Fruit fly (Drosophila melanogaster) whole organism, prepupa: ENCODE measurements around the gene CG6333.

ENCODE experiments used
- Blimp-1 ChIP-seq: fragments of 200-800 bp; sonication (Bioruptor generic); optimal IDR thresholded peaks from 3 replicates; lab custom pipeline; 2017; ENCODE audit warnings: missing biosample characterization, missing genetic modification characterization, mild to moderate bottlenecking, moderate library complexity, missing genetic modification reagents
- CG10631 ChIP-seq: fragments of 200-800 bp; sonication (Bioruptor generic); optimal IDR thresholded peaks from 2 replicates; lab custom pipeline; 2016; ENCODE audit warnings: missing biosample characterization, missing genetic modification characterization
- CG10669 ChIP-seq: fragments of 200-800 bp; sonication (Bioruptor generic); optimal IDR thresholded peaks from 3 replicates; lab custom pipeline; 2018; ENCODE audit warnings: missing biosample characterization, mild to moderate bottlenecking, missing genetic modification characterization, moderate library complexity
- CG11294 ChIP-seq: fragments of 200-800 bp; sonication (Bioruptor generic); IDR thresholded peaks from 2 replicates; pipeline ENCODE4 v1.3.6; 2022; ENCODE audit warnings: missing biosample characterization, missing genetic modification characterization
- CG15336 ChIP-seq: fragments of 200-800 bp; sonication (Bioruptor generic); IDR thresholded peaks from 2 replicates; pipeline ENCODE4 v1.3.6; 2022; ENCODE audit warnings: missing biosample characterization, missing genetic modification characterization
- CG1621 ChIP-seq: fragments of 200-800 bp; sonication (Bioruptor generic); optimal IDR thresholded peaks from 3 replicates; lab custom pipeline; 2018; ENCODE audit warnings: missing biosample characterization, mild to moderate bottlenecking, missing genetic modification characterization
- CG16779 ChIP-seq: fragments of 200-800 bp; sonication (Bioruptor generic); optimal IDR thresholded peaks from 3 replicates; lab custom pipeline; 2017; ENCODE audit warnings: missing biosample characterization, mild to moderate bottlenecking, missing genetic modification characterization
- CG3032 ChIP-seq: fragments of 200-800 bp; optimal IDR thresholded peaks from 2 replicates; lab custom pipeline; 2019; ENCODE audit warnings: missing biosample characterization, mild to moderate bottlenecking, missing genetic modification characterization, moderate library complexity
- CG31627 ChIP-seq: fragments of 200-800 bp; sonication (Bioruptor generic); optimal IDR thresholded peaks from 3 replicates; lab custom pipeline; 2016; ENCODE audit warnings: missing biosample characterization, missing genetic modification characterization
- CG32006 ChIP-seq: fragments of 200-800 bp; sonication (Bioruptor generic); optimal IDR thresholded peaks from 3 replicates; lab custom pipeline; 2017; ENCODE audit warnings: missing biosample characterization, mild to moderate bottlenecking, missing genetic modification characterization
- CG34406 ChIP-seq: fragments of 200-800 bp; sonication (Bioruptor generic); optimal IDR thresholded peaks from 3 replicates; lab custom pipeline; 2016; ENCODE audit warnings: missing biosample characterization, missing genetic modification characterization
- CG3919 ChIP-seq: fragments of 200-800 bp; sonication (Bioruptor generic); optimal IDR thresholded peaks from 3 replicates; lab custom pipeline; 2016; ENCODE audit warnings: missing biosample characterization, missing genetic modification characterization
- CG4318 ChIP-seq: fragments of 200-800 bp; sonication (Bioruptor generic); optimal IDR thresholded peaks from 3 replicates; lab custom pipeline; 2017; ENCODE audit warnings: missing biosample characterization, mild to moderate bottlenecking, missing genetic modification characterization
- CG6163 ChIP-seq: fragments of 200-800 bp; sonication (Bioruptor generic); IDR thresholded peaks from 3 replicates; pipeline ENCODE4 v1.3.6; 2022; ENCODE audit warnings: missing biosample characterization, missing genetic modification characterization
- CG7368 ChIP-seq: fragments of 200-800 bp; sonication (Bioruptor generic); optimal IDR thresholded peaks from 3 replicates; lab custom pipeline; 2016; ENCODE audit warnings: missing biosample characterization, missing genetic modification characterization
- CG8119 ChIP-seq: fragments of 200-800 bp; sonication (Bioruptor generic); IDR thresholded peaks from 3 replicates; pipeline ENCODE4 v1.3.6; 2022; ENCODE audit warnings: missing biosample characterization, missing genetic modification characterization
- CG8319 ChIP-seq: fragments of 200-800 bp; sonication (Bioruptor generic); optimal IDR thresholded peaks from 3 replicates; lab custom pipeline; 2016; ENCODE audit warnings: missing biosample characterization, missing genetic modification characterization
- CG8632 ChIP-seq: fragments of 200-800 bp; sonication (Bioruptor generic); optimal IDR thresholded peaks from 3 replicates; lab custom pipeline; 2016; ENCODE audit warnings: missing biosample characterization, missing genetic modification characterization
- CG9139 ChIP-seq: fragments of 200-800 bp; sonication (Bioruptor generic); optimal IDR thresholded peaks from 3 replicates; lab custom pipeline; 2017; ENCODE audit warnings: missing biosample characterization, mild to moderate bottlenecking, missing genetic modification characterization
- Eip75B ChIP-seq: fragments of 200-800 bp; sonication (Bioruptor generic); optimal IDR thresholded peaks from 3 replicates; lab custom pipeline; 2016; ENCODE audit warnings: missing biosample characterization, missing genetic modification characterization
- Eip78C ChIP-seq: fragments of 200-800 bp; sonication (Bioruptor generic); peaks from one replicate; lab custom pipeline; 2016; ENCODE audit warnings: missing biosample characterization, missing genetic modification characterization
- Eip93F ChIP-seq: fragments of 200-800 bp; sonication (Bioruptor generic); optimal IDR thresholded peaks from 2 replicates; lab custom pipeline; 2016; ENCODE audit warnings: missing biosample characterization, mild to moderate bottlenecking, missing genetic modification characterization
- Ets21C ChIP-seq: fragments of 200-800 bp; sonication (Bioruptor generic); optimal IDR thresholded peaks from 3 replicates; lab custom pipeline; 2016; ENCODE audit warnings: missing biosample characterization, missing genetic modification characterization
- Ets96B ChIP-seq: fragments of 200-800 bp; optimal IDR thresholded peaks from 2 replicates; lab custom pipeline; 2019; ENCODE audit warnings: missing biosample characterization, mild to moderate bottlenecking, missing genetic modification characterization, moderate library complexity
- Hr38 ChIP-seq: sonication (Bioruptor generic); optimal IDR thresholded peaks from 2 replicates; lab custom pipeline; 2016; ENCODE audit warnings: missing biosample characterization, missing genetic modification characterization
- Hr39 ChIP-seq: fragments of 200-800 bp; sonication (Bioruptor generic); optimal IDR thresholded peaks from 2 replicates; lab custom pipeline; 2016; ENCODE audit warnings: missing biosample characterization, missing genetic modification characterization
- Hr4 ChIP-seq: fragments of 200-800 bp; sonication (Bioruptor generic); optimal IDR thresholded peaks from 3 replicates; lab custom pipeline; 2016; ENCODE audit warnings: missing biosample characterization, missing genetic modification characterization
- Met ChIP-seq: fragments of 200-800 bp; sonication (Bioruptor generic); optimal IDR thresholded peaks from 3 replicates; lab custom pipeline; 2016; ENCODE audit warnings: missing biosample characterization, missing genetic modification characterization
- OdsH ChIP-seq: fragments of 200-800 bp; sonication (Bioruptor generic); optimal IDR thresholded peaks from 3 replicates; lab custom pipeline; 2016; ENCODE audit warnings: missing biosample characterization, missing genetic modification characterization
- Smox ChIP-seq: fragments of 200-800 bp; sonication (Bioruptor generic); optimal IDR thresholded peaks from 3 replicates; lab custom pipeline; 2016; ENCODE audit warnings: missing biosample characterization, missing genetic modification characterization
- Sox102F ChIP-seq: fragments of 200-800 bp; sonication (Bioruptor generic); optimal IDR thresholded peaks from 2 replicates; lab custom pipeline; 2016; ENCODE audit warnings: missing biosample characterization, mild to moderate bottlenecking, missing genetic modification characterization
- Sox14 ChIP-seq: fragments of 200-800 bp; sonication (Bioruptor generic); optimal IDR thresholded peaks from 3 replicates; lab custom pipeline; 2016; ENCODE audit warnings: missing biosample characterization, missing genetic modification characterization
- Sox15 ChIP-seq: fragments of 200-800 bp; sonication (Bioruptor generic); optimal IDR thresholded peaks from 3 replicates; lab custom pipeline; 2016; ENCODE audit warnings: missing biosample characterization, missing genetic modification characterization
- achi ChIP-seq: fragments of 200-800 bp; sonication (Bioruptor generic); optimal IDR thresholded peaks from 3 replicates; lab custom pipeline; 2016; ENCODE audit warnings: missing biosample characterization, missing genetic modification characterization
- acj6 ChIP-seq: fragments of 200-800 bp; sonication (Bioruptor generic); optimal IDR thresholded peaks from 3 replicates; lab custom pipeline; 2016; ENCODE audit warnings: missing biosample characterization, missing genetic modification characterization
- cyc ChIP-seq: fragments of 200-800 bp; sonication (Bioruptor generic); optimal IDR thresholded peaks from 3 replicates; lab custom pipeline; 2016; ENCODE audit warnings: missing biosample characterization, missing genetic modification characterization
- dsx ChIP-seq: fragments of 200-800 bp; optimal IDR thresholded peaks from 3 replicates; lab custom pipeline; 2019; ENCODE audit warnings: missing biosample characterization, mild to moderate bottlenecking, missing genetic modification characterization, moderate library complexity; ENCODE audit not compliant: poor library complexity, severe bottlenecking
- eg ChIP-seq: fragments of 200-800 bp; sonication (Bioruptor generic); IDR thresholded peaks from 3 replicates; pipeline ENCODE4 v1.3.6; 2022; ENCODE audit warnings: missing biosample characterization, missing genetic modification characterization
- esn ChIP-seq: fragments of 200-800 bp; sonication (Bioruptor generic); optimal IDR thresholded peaks from 2 replicates; lab custom pipeline; 2016; ENCODE audit warnings: missing biosample characterization, mild to moderate bottlenecking, missing genetic modification characterization, moderate library complexity
- fd59A ChIP-seq: fragments of 200-800 bp; sonication (Bioruptor generic); optimal IDR thresholded peaks from 2 replicates; lab custom pipeline; 2017; ENCODE audit warnings: missing biosample characterization, mild to moderate bottlenecking, missing genetic modification characterization, missing genetic modification reagents
- fd85E ChIP-seq: fragments of 200-800 bp; sonication (Bioruptor generic); optimal IDR thresholded peaks from 3 replicates; lab custom pipeline; 2016; ENCODE audit warnings: missing biosample characterization, missing genetic modification characterization
- fkh ChIP-seq: fragments of 200-800 bp; sonication (Bioruptor generic); optimal IDR thresholded peaks from 3 replicates; lab custom pipeline; 2017; ENCODE audit warnings: missing biosample characterization, mild to moderate bottlenecking, missing genetic modification characterization, moderate library complexity
- lz ChIP-seq: fragments of 200-800 bp; sonication (Bioruptor generic); optimal IDR thresholded peaks from 3 replicates; lab custom pipeline; 2016; ENCODE audit warnings: missing biosample characterization, missing genetic modification characterization
- pdm3 ChIP-seq: fragments of 200-800 bp; sonication (Bioruptor generic); optimal IDR thresholded peaks from 3 replicates; lab custom pipeline; 2016; ENCODE audit warnings: missing biosample characterization, missing genetic modification characterization
- salr ChIP-seq, 2 experiments: fragments of 200-800 bp; sonication (Bioruptor generic); optimal IDR thresholded peaks; 3 replicates each; lab custom pipeline; 2016 to 2018; ENCODE audit warnings: missing biosample characterization in 2 of 2, missing genetic modification characterization in 2 of 2, mild to moderate bottlenecking in 1 of 2
- spab ChIP-seq: fragments of 200-800 bp; sonication (Bioruptor generic); optimal IDR thresholded peaks from 2 replicates; lab custom pipeline; 2017; ENCODE audit warnings: missing biosample characterization, mild to moderate bottlenecking, missing genetic modification characterization, missing genetic modification reagents
- ss ChIP-seq, 2 experiments: fragments of 200-800 bp; sonication (Bioruptor generic); optimal IDR thresholded peaks; 2 replicates in 1 of 2; 3 replicates in 1 of 2; lab custom pipeline; 2017 to 2018; ENCODE audit warnings: mild to moderate bottlenecking in 2 of 2, missing biosample characterization in 2 of 2, missing genetic modification characterization in 2 of 2, moderate library complexity in 1 of 2
- topi ChIP-seq: fragments of 200-800 bp; sonication (Bioruptor generic); optimal IDR thresholded peaks from 3 replicates; lab custom pipeline; 2016; ENCODE audit warnings: missing biosample characterization, missing genetic modification characterization
- vri ChIP-seq: fragments of 200-800 bp; sonication (Bioruptor generic); optimal IDR thresholded peaks from 3 replicates; lab custom pipeline; 2016; ENCODE audit warnings: missing biosample characterization, mild to moderate bottlenecking, missing genetic modification characterization

CG6333 gene

DNA sequence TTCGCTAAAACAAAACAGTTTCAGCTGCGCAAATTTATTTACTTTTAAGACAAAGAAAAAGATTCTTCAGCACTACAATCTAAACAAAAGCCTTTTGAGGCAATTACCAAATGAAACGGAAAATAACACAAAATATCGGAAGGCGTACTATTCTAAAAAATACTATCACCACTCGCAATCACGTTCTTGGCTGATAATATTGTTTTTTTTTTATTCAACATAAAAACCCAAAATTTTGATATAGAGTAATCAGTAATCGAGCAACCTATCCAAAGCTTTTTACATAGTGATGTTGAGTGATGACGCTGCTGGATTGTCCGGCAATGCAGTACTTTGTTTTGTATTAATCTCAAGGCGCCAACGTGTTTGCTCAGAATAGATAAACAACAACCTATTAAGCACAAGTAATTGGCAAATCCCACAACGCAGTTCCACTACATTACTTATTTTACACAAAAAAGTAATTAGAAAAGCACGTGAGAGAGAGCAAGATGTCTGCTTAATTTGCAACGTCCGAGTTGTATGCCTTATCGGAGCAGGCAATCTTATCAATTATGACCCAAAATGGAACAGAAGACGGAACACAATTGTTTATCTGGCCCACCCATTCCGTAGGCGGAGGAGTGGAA, 55.0 kb downstream of the CG6333 start:
- peak; percentile 37 for TF ChIP-seq Sox14 (GFP tag; lab: Kevin White, UChicago)
- TF ChIP-seq CG15336 (GFP tag; lab: Robert Waterston, UW), result peak; percentile 27; the same call in 1 of the 2 replicates
- TF ChIP-seq topi (GFP tag; lab: Kevin White, UChicago), result peak; percentile 33
- no peak for TF ChIP-seq CG10669 (GFP tag; lab: Kevin White, UChicago)
- TF ChIP-seq Ets96B (tag; lab: Kevin White, UChicago), result no peak
- TF ChIP-seq CG31627 (GFP tag; lab: Kevin White, UChicago), result peak; percentile 7
- peak; percentile 12 for TF ChIP-seq Hr39 (GFP tag; lab: Kevin White, UChicago)
- peak; percentile 31 for TF ChIP-seq esn (GFP tag; lab: Kevin White, UChicago)
- peak; percentile 38 for TF ChIP-seq acj6 (GFP tag; lab: Kevin White, UChicago)
- no peak for TF ChIP-seq salr (GFP tag; optimal IDR thresholded peaks at IDR 0.05; lab: Kevin White, UChicago)
- TF ChIP-seq spab (GFP tag; lab: Kevin White, UChicago), result no peak
- TF ChIP-seq Eip78C, result peak; percentile 85
- TF ChIP-seq Eip75B, result no peak
- TF ChIP-seq Sox102F (GFP tag; lab: Kevin White, UChicago), result no peak
- no peak for TF ChIP-seq CG8319 (GFP tag; lab: Kevin White, UChicago)
- TF ChIP-seq Hr4, result peak; percentile 39
- TF ChIP-seq CG34406 (GFP tag; lab: Kevin White, UChicago), result no peak
- TF ChIP-seq fd85E (GFP tag; lab: Kevin White, UChicago), result no peak
- TF ChIP-seq Met, result peak; percentile 29
- TF ChIP-seq CG8632 (GFP tag; lab: Kevin White, UChicago), result no peak
- peak; percentile 14 for TF ChIP-seq pdm3 (GFP tag; lab: Kevin White, UChicago)
- TF ChIP-seq CG10631 (GFP tag; lab: Kevin White, UChicago), result peak; percentile 26
- TF ChIP-seq CG1621 (tag; lab: Kevin White, UChicago), result no peak
- peak; percentile 37 for TF ChIP-seq fkh (GFP tag; lab: Kevin White, UChicago)
- TF ChIP-seq lz (GFP tag; lab: Kevin White, UChicago), result peak; percentile 11
- peak; percentile 34 for TF ChIP-seq Eip93F (GFP tag; lab: Kevin White, UChicago)
- no peak for TF ChIP-seq cyc
- TF ChIP-seq Blimp-1, result no peak
- TF ChIP-seq eg, result no peak
- TF ChIP-seq CG8119 (GFP tag; lab: Robert Waterston, UW), result peak; percentile 24; the same call in 1 of the 3 replicates
- TF ChIP-seq Smox, result peak; percentile 1
- TF ChIP-seq vri (GFP tag; lab: Kevin White, UChicago), result peak; percentile 29
- TF ChIP-seq CG6163, result 0 out of 3 replicates have a peak, but pooled peaks have one; percentile 6
- TF ChIP-seq CG3032, result no peak
- no peak for TF ChIP-seq Hr38 (GFP tag; lab: Kevin White, UChicago)
- TF ChIP-seq OdsH, result peak; percentile 31
- no peak for TF ChIP-seq CG7368 (GFP tag; lab: Kevin White, UChicago)
- TF ChIP-seq fd59A (GFP tag; lab: Kevin White, UChicago), result no peak
- TF ChIP-seq CG3919 (GFP tag; lab: Kevin White, UChicago), result peak; percentile 19
- TF ChIP-seq CG32006 (GFP tag; lab: Kevin White, UChicago), result peak; percentile 50
- TF ChIP-seq CG11294 (GFP tag; lab: Robert Waterston, UW), result no peak

- TF ChIP-seq topi (GFP tag; lab: Kevin White, UChicago), result no peak
- peak; percentile 36 for TF ChIP-seq Blimp-1
- no peak for TF ChIP-seq CG15336 (GFP tag; lab: Robert Waterston, UW)
- no peak for TF ChIP-seq Met
- TF ChIP-seq cyc, result no peak
- peak; percentile 32 for TF ChIP-seq dsx (GFP tag; lab: Kevin White, UChicago)
- no peak for TF ChIP-seq achi
- no peak for TF ChIP-seq CG3919 (GFP tag; lab: Kevin White, UChicago)
- TF ChIP-seq CG4318 (GFP tag; lab: Kevin White, UChicago), result no peak
- TF ChIP-seq Eip75B, result no peak
- no peak for TF ChIP-seq Sox15 (GFP tag; lab: Kevin White, UChicago)
- peak; percentile 26 for TF ChIP-seq vri (GFP tag; lab: Kevin White, UChicago)
- TF ChIP-seq fkh (GFP tag; lab: Kevin White, UChicago), result peak; percentile 68
- no peak for TF ChIP-seq Ets21C (GFP tag; lab: Kevin White, UChicago)
- no peak for TF ChIP-seq CG31627 (GFP tag; lab: Kevin White, UChicago)
- no peak for TF ChIP-seq CG34406 (GFP tag; lab: Kevin White, UChicago)
- TF ChIP-seq CG16779 (tag; lab: Kevin White, UChicago), result no peak
- TF ChIP-seq ss (GFP tag; optimal IDR thresholded peaks at IDR 0.05; lab: Kevin White, UChicago), result no peak
- TF ChIP-seq Eip78C, result no peak
- TF ChIP-seq OdsH, result no peak
- no peak for TF ChIP-seq CG7368 (GFP tag; lab: Kevin White, UChicago)
- no peak for TF ChIP-seq CG9139 (GFP tag; lab: Kevin White, UChicago)
- no peak for TF ChIP-seq Hr4
- TF ChIP-seq esn (GFP tag; lab: Kevin White, UChicago), result no peak
Measured at dm6 chr3L:17430390-17430789, 55.6 kb downstream of the CG6333 start.
